Worm (Caenorhabditis elegans): ENCODE results near the gene cld-9.

DNA sequence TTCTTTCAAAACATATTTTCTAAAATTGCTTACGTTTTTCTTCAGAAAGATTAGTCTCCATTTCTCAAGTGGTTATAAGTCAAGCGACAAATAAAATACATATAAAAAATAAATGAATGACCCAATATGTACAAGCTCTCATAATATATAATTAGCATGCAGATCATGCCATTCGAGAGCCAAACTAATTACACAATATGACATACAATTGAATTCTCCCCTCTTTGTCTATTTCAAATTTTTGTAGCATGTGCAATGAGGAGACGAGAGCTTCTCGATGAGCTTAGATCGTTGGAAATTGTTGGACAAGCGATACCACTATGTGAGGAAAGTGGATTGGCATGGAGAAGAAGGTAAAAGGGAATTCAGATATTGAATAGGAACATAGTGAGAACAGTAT lies 44.4 kb downstream of the cld-9 start, which contains the start of gene hlh-34:
- TF ChIP-seq nhr-11 (tag; optimal IDR thresholded peaks at IDR 0.05) (no peak), vab-7 (GFP tag; IDR thresholded peaks at IDR 0.05) (no peak), pqm-1 (tag; optimal IDR thresholded peaks at IDR 0.05) (no peak)

All from whole organism, L4 larva.